Fruit fly (Drosophila melanogaster): ENCODE data around the gene CG4872.
A peak's percentile ranks its signal among the peaks of the same experiment; 100 is the strongest.

Gene CG4872

DNA sequence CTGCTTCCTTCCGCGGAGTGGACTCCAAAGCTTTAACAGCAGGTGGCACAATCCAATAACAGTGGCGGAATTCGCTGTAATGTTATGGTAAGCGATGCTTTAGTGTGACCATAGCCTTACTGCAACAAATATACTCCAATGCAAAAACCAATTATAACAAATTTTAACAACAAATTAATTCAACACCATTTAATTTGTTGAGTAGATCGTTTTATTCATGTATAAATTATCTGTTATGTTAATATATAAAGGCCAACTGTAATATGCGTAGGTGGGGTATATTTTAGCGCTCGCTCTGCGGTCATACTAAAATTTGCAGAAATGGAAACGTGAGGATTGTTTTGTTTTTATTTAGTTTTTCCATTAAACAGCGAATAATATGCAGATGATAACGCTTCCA is 3.1 kb downstream of the CG4872 start, which contains the start of the genes Nprl2 and Polr3I (continued):
- TF ChIP-seq CG13287 (GFP tag; IDR thresholded peaks at IDR 0.05; ENCODE audit: partially characterized antibody): peak; percentile 65
- no peak for TF ChIP-seq fru (optimal IDR thresholded peaks at IDR 0.05)
- TF ChIP-seq Ptx1 (GFP tag; IDR thresholded peaks at IDR 0.05): no peak
- peak; percentile 28; the same call in 1 of the 2 replicates for TF ChIP-seq hbn (GFP tag; IDR thresholded peaks at IDR 0.05; ENCODE audit: partially characterized antibody)
- peak; percentile 7 for TF ChIP-seq CG4617 (GFP tag; optimal IDR thresholded peaks at IDR 0.05; ENCODE audit: borderline replicate concordance)
- TF ChIP-seq NC2α (GFP tag; optimal IDR thresholded peaks at IDR 0.05): no peak

DNA sequence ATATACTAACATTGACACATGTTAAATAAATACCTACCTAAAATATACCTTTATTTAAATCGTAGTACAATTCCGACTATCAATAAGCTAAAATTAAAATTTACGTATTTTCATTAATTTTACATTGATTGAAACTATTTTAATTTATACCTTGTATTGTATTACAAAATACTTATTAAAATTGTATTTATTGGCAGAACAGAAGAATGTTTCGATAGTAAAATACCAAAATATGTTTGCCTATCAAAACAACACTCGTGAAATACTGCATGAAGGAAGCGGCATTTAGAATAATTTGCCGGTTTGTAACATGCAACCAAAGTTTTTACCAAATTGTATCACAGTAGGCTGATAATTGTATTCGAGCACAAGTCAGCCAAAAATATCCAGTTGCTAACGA is 5.4 kb downstream of the CG4872 start, which contains the start of the genes DENR and CG4880:
Gene DENR, minus strand, starts transcription at position 10 of the 400 bp plus-strand sequence.
Gene CG4880, plus strand, starts transcription at position 268 of the 400 bp plus-strand sequence.
- TF ChIP-seq CG14710 (tag; optimal IDR thresholded peaks at IDR 0.05) (peak; percentile 36), croc (GFP tag; conservative IDR thresholded peaks at IDR 0.05) (no peak), CG1529 (GFP tag; optimal IDR thresholded peaks at IDR 0.05) (no peak), YL-1 (GFP tag; optimal IDR thresholded peaks at IDR 0.05) (peak; percentile 2), inv (GFP tag; IDR thresholded peaks at IDR 0.05; ENCODE audit: partially characterized antibody) (peak; percentile 35; the same call in 1 of the 2 replicates), CG2116 (GFP tag; optimal IDR thresholded peaks at IDR 0.05) (peak; percentile 8), dm (GFP tag; optimal IDR thresholded peaks at IDR 0.05) (no peak), knrl (GFP tag; IDR thresholded peaks at IDR 0.05; ENCODE audit: partially characterized antibody) (peak; percentile 49; the same call in 2 of the 3 replicates), trem (tag; optimal IDR thresholded peaks at IDR 0.05) (peak; percentile 38), CG2889 (GFP tag; IDR thresholded peaks at IDR 0.05) (no peak), sisA (GFP tag; IDR thresholded peaks at IDR 0.05) (no peak), sd (tag; optimal IDR thresholded peaks at IDR 0.05) (peak; percentile 0), lov (optimal IDR thresholded peaks at IDR 0.05) (no peak), lov (GFP tag; IDR thresholded peaks at IDR 0.05) (no peak), CG10565 (GFP tag; optimal IDR thresholded peaks at IDR 0.05) (no peak), CG6689 (GFP tag; IDR thresholded peaks at IDR 0.05) (no peak), CG30020 (tag; optimal IDR thresholded peaks at IDR 0.05) (peak; percentile 44), HLH4C (GFP tag; IDR thresholded peaks at IDR 0.05; ENCODE audit: partially characterized antibody) (0 out of 3 replicates have a peak, but pooled peaks have one; percentile 20), NK7.1 (GFP tag; optimal IDR thresholded peaks at IDR 0.05) (no peak), CG10267 (tag; optimal IDR thresholded peaks at IDR 0.05) (peak; percentile 3), CG1233 (GFP tag; optimal IDR thresholded peaks at IDR 0.05) (no peak), CG16813 (GFP tag; IDR thresholded peaks at IDR 0.05; ENCODE audit: partially characterized antibody) (peak; percentile 49; the same call in 2 of the 3 replicates), Dll (GFP tag; IDR thresholded peaks at IDR 0.05; ENCODE audit: partially characterized antibody) (peak; percentile 74), CG2875 (GFP tag; optimal IDR thresholded peaks at IDR 0.05) (no peak), so (GFP tag; IDR thresholded peaks at IDR 0.05) (no peak), CG7839 (tag; optimal IDR thresholded peaks at IDR 0.05) (no peak), Dek (tag; optimal IDR thresholded peaks at IDR 0.05) (no peak), CG11695 (GFP tag; IDR thresholded peaks at IDR 0.05) (no peak), NC2β (GFP tag; optimal IDR thresholded peaks at IDR 0.05) (no peak), fd64A (GFP tag; optimal IDR thresholded peaks at IDR 0.05) (no peak), Scr (GFP tag; IDR thresholded peaks at IDR 0.05; ENCODE audit: partially characterized antibody) (peak; percentile 66), bbx (GFP tag; IDR thresholded peaks at IDR 0.05; ENCODE audit: partially characterized antibody) (peak; percentile 34; the same call in 1 of the 2 replicates), slp2 (GFP tag; optimal IDR thresholded peaks at IDR 0.05) (no peak), pum (GFP tag; optimal IDR thresholded peaks at IDR 0.05) (no peak), zen (tag; optimal IDR thresholded peaks at IDR 0.05) (no peak), unc-4 (GFP tag; IDR thresholded peaks at IDR 0.05; ENCODE audit: partially characterized antibody) (peak; percentile 54; the same call in 1 of the 2 replicates), ato (GFP tag; IDR thresholded peaks at IDR 0.05; ENCODE audit: partially characterized antibody) (no peak), stwl (tag; optimal IDR thresholded peaks at IDR 0.05) (peak; percentile 33), CG11560 (tag; IDR thresholded peaks at IDR 0.05) (no peak), Sin3A (optimal IDR thresholded peaks at IDR 0.05) (no peak), Ada2b (GFP tag; IDR thresholded peaks at IDR 0.05) (no peak), gfzf (GFP tag; optimal IDR thresholded peaks at IDR 0.05) (peak; percentile 55), CG8388 (GFP tag; optimal IDR thresholded peaks at IDR 0.05) (no peak)
